Worm (Caenorhabditis elegans) whole organism, late embryonic: ENCODE measurements around the gene fbxc-24.

Experiments
- F13H6.1 ChIP-seq: sonication (generic microtip); optimal IDR thresholded peaks from 2 replicates; lab custom pipeline; 2016; ENCODE audit warnings: missing genetic modification characterization, missing compliant biosample characterization
- K02D7.2 ChIP-seq: sonication (generic microtip); optimal IDR thresholded peaks from 2 replicates; lab custom pipeline; 2017; ENCODE audit warnings: mild to moderate bottlenecking, missing genetic modification characterization, missing compliant biosample characterization
- T23F11.4 ChIP-seq: fragments of 200-800 bp; sonication (Bioruptor generic); optimal IDR thresholded peaks from 2 replicates; lab custom pipeline; 2018; ENCODE audit warnings: mild to moderate bottlenecking, missing genetic modification characterization, missing compliant biosample characterization
- ama-1 ChIP-seq: fragments of 150-350 bp; optimal IDR thresholded peaks from 2 replicates; lab custom pipeline; 2014
- ceh-18 ChIP-seq: sonication (generic microtip); optimal IDR thresholded peaks from 2 replicates; lab custom pipeline; 2016; ENCODE audit warnings: missing genetic modification characterization, missing compliant biosample characterization
- ceh-34 ChIP-seq: sonication (generic microtip); optimal IDR thresholded peaks from 2 replicates; lab custom pipeline; 2016; ENCODE audit warnings: mild to moderate bottlenecking, missing genetic modification characterization, missing compliant biosample characterization
- ceh-45 ChIP-seq: fragments of 200-800 bp; sonication (Bioruptor generic); IDR thresholded peaks from 2 replicates; pipeline ENCODE4 v1.3.6; 2022; ENCODE audit warnings: missing genetic modification reagents, missing genetic modification characterization, missing compliant biosample characterization
- ceh-48 ChIP-seq: sonication (generic microtip); optimal IDR thresholded peaks from 2 replicates; lab custom pipeline; 2016; ENCODE audit warnings: missing genetic modification characterization, inconsistent platforms, missing compliant biosample characterization
- elt-2 ChIP-seq: sonication (generic microtip); optimal IDR thresholded peaks from 2 replicates; lab custom pipeline; 2016; ENCODE audit warnings: missing genetic modification reagents, missing genetic modification characterization, missing compliant biosample characterization
- eyg-1 ChIP-seq: sonication (generic microtip); optimal IDR thresholded peaks from 2 replicates; lab custom pipeline; 2016; ENCODE audit warnings: missing genotype, missing genetic modification characterization, missing compliant biosample characterization
- gmeb-2 ChIP-seq: sonication (generic microtip); optimal IDR thresholded peaks from 2 replicates; lab custom pipeline; 2016; ENCODE audit warnings: missing genetic modification characterization, inconsistent platforms, missing compliant biosample characterization
- hlh-15 ChIP-seq: sonication (generic microtip); optimal IDR thresholded peaks from 2 replicates; lab custom pipeline; 2016; ENCODE audit warnings: missing genetic modification characterization, missing compliant biosample characterization
- hlh-30 ChIP-seq: sonication (generic microtip); optimal IDR thresholded peaks from 2 replicates; lab custom pipeline; 2017; ENCODE audit warnings: antibody characterized with exemption, missing genetic modification characterization, missing compliant biosample characterization; ENCODE audit not compliant: insufficient read depth
- mec-3 ChIP-seq: sonication (generic microtip); optimal IDR thresholded peaks from 2 replicates; lab custom pipeline; 2016; ENCODE audit warnings: borderline replicate concordance, missing genetic modification characterization, missing compliant biosample characterization
- nfya-1 ChIP-seq: sonication (generic microtip); optimal IDR thresholded peaks from 2 replicates; lab custom pipeline; 2017; ENCODE audit warnings: missing genetic modification characterization, mild to moderate bottlenecking, missing compliant biosample characterization, antibody characterized with exemption, moderate library complexity
- nhr-232 ChIP-seq: sonication (generic microtip); optimal IDR thresholded peaks from 2 replicates; lab custom pipeline; 2016; ENCODE audit warnings: missing genetic modification characterization, missing compliant biosample characterization
- odd-2 ChIP-seq: sonication (generic microtip); optimal IDR thresholded peaks from 2 replicates; lab custom pipeline; 2017; ENCODE audit warnings: antibody characterized with exemption, mild to moderate bottlenecking, missing genetic modification characterization, missing compliant biosample characterization
- pat-9 ChIP-seq: fragments of 200-800 bp; sonication (Bioruptor generic); optimal IDR thresholded peaks from 2 replicates; lab custom pipeline; 2018; ENCODE audit warnings: mild to moderate bottlenecking, missing genetic modification characterization, moderate library complexity, missing compliant biosample characterization
- pha-2 ChIP-seq: sonication (generic microtip); optimal IDR thresholded peaks from 2 replicates; lab custom pipeline; 2017; ENCODE audit warnings: mild to moderate bottlenecking, missing genetic modification characterization, missing compliant biosample characterization
- pqm-1 ChIP-seq: sonication (generic microtip); optimal IDR thresholded peaks from 2 replicates; lab custom pipeline; 2016; ENCODE audit warnings: missing genetic modification characterization, missing compliant biosample characterization
- syd-9 ChIP-seq: sonication (generic microtip); optimal IDR thresholded peaks from 2 replicates; lab custom pipeline; 2016; ENCODE audit warnings: mild to moderate bottlenecking, missing genetic modification characterization, moderate library complexity, missing compliant biosample characterization
- unc-42 ChIP-seq: sonication (generic microtip); optimal IDR thresholded peaks from 2 replicates; lab custom pipeline; 2016; ENCODE audit warnings: missing genotype, missing genetic modification characterization, missing compliant biosample characterization
- zip-5 ChIP-seq: sonication (generic microtip); optimal IDR thresholded peaks from 2 replicates; lab custom pipeline; 2016; ENCODE audit warnings: missing genetic modification characterization, missing compliant biosample characterization

fbxc-24 gene

ce11 chrII:868240-868864, 41.1 kb downstream of the fbxc-24 start, which contains the start of gene fbxc-51:
Gene fbxc-51, plus strand, starts transcription at chrII:868814.
- TF ChIP-seq hlh-15 (tag; lab: Kevin White, UChicago) (no peak), ama-1 (lab: Kevin White, UChicago) (no peak), elt-2 (tag; lab: Kevin White, UChicago) (peak; percentile 30), unc-42 (no peak), F13H6.1 (no peak), syd-9 (tag; lab: Kevin White, UChicago) (no peak), zip-5 (tag; lab: Kevin White, UChicago) (no peak), nhr-232 (tag; lab: Kevin White, UChicago) (no peak), ceh-18 (no peak)

DNA sequence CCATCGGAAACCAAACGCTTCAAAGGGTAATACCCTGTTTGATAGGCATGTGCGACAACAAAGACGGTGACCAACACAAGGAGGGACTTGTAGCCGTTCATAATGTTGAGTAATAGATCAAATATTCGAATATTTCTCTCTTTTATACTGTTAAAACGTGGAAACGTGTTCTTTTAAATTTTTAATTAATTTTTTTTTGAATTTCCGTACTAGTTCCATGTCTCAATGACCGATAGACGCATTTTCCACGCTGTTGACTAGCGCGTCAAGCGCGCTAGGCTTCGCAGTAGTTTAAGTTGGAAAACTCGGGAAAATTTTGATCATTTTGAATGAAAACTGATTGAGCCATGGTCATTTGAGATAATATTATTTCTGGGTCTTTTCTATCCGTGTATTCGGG, 42.7 kb downstream of the fbxc-24 start, which contains the start of gene Y46B2A.3:
TSS of gene Y46B2A.3 (minus strand) at position 101 of the 400 bp plus-strand sequence.
- TF ChIP-seq nfya-1 (tag; lab: Kevin White, UChicago) (no peak), eyg-1 (tag; lab: Kevin White, UChicago) (no peak), K02D7.2 (tag; lab: Kevin White, UChicago) (no peak), hlh-30 (no peak), zip-5 (tag; lab: Kevin White, UChicago) (no peak), ceh-34 (no peak), ceh-18 (no peak), gmeb-2 (tag; lab: Kevin White, UChicago) (no peak), ceh-45 (GFP tag; lab: Robert Waterston, UW) (no peak), hlh-15 (tag; lab: Kevin White, UChicago) (no peak), pqm-1 (tag; lab: Kevin White, UChicago) (no peak), syd-9 (tag; lab: Kevin White, UChicago) (no peak), pat-9 (tag; lab: Kevin White, UChicago) (no peak), pha-2 (tag; lab: Kevin White, UChicago) (no peak), mec-3 (tag; lab: Kevin White, UChicago) (no peak), nhr-232 (tag; lab: Kevin White, UChicago) (no peak), odd-2 (no peak)

DNA sequence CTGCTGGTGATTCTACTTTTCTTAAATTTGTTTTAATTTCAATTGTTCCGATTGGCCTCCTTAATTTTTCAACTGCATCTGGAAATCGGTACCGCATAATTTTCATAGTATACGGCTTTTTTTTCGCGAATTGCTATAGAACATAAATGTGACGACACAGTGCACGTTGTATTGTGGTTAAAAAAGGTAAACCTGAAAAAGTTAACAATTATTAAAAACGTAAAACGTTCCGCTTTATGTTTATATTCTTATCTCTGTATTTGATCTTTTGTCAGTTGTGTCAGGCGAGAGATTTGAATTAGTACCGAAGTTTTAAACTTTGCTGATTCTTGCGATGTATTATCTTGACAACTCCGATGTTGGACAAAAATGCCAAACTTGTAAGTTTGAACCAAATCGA, 47.9 kb downstream of the fbxc-24 start, which contains the start of gene Y46B2A.4:
TSS of gene Y46B2A.4 (plus strand) at position 301 of the 400 bp plus-strand sequence.
- TF ChIP-seq T23F11.4 (no peak), ceh-48 (tag; lab: Kevin White, UChicago) (no peak)
- TF ChIP-seq, all 69 proteins: peak for 0
